Fruit fly (Drosophila melanogaster) whole organism, wandering third instar larva: ENCODE results near the gene Ptp61F.
A peak's percentile ranks its signal among the peaks of the same experiment; 100 is the strongest.

ENCODE experiments used
- Abd-B ChIP-seq: fragments of >200 bp; optimal IDR thresholded peaks from 2 replicates; lab custom pipeline; 2017; ENCODE audit warnings: missing biosample characterization, missing genetic modification characterization
- CG32264 ChIP-seq: fragments of 200-800 bp; sonication (Bioruptor generic); optimal IDR thresholded peaks from 2 replicates; lab custom pipeline; 2016; ENCODE audit warnings: missing biosample characterization, missing genetic modification characterization
- CG9705 ChIP-seq: fragments of 200-800 bp; sonication (Bioruptor generic); optimal IDR thresholded peaks from 2 replicates; lab custom pipeline; 2018; ENCODE audit warnings: missing biosample characterization, mild to moderate bottlenecking, missing genetic modification characterization
- CrebA ChIP-seq: fragments of 200-800 bp; sonication (Bioruptor generic); optimal IDR thresholded peaks from 2 replicates; lab custom pipeline; 2016; ENCODE audit warnings: missing biosample characterization, mild to moderate bottlenecking, missing genetic modification characterization, borderline replicate concordance
- Dfd ChIP-seq: fragments of >200 bp; optimal IDR thresholded peaks from 2 replicates; lab custom pipeline; 2017; ENCODE audit warnings: missing biosample characterization, missing genetic modification characterization
- Dif ChIP-seq: fragments of 200-275, 200-300 bp; sonication (Bioruptor generic); optimal IDR thresholded peaks from 2 replicates; lab custom pipeline; 2018; ENCODE audit warnings: missing biosample characterization, missing genetic modification characterization; ENCODE audit not compliant: partially characterized antibody
- GATAd ChIP-seq: sonication (Bioruptor generic); optimal IDR thresholded peaks from 2 replicates; lab custom pipeline; 2016; ENCODE audit warnings: missing biosample characterization, missing genetic modification characterization
- HLH106 ChIP-seq: fragments of 200-800 bp; optimal IDR thresholded peaks from 3 replicates; lab custom pipeline; 2019; ENCODE audit warnings: missing biosample characterization, mild to moderate bottlenecking, missing genetic modification characterization, moderate library complexity
- Hnf4 ChIP-seq: fragments of 200-800 bp; sonication (Bioruptor generic); optimal IDR thresholded peaks from 2 replicates; lab custom pipeline; 2016; ENCODE audit warnings: missing biosample characterization, mild to moderate bottlenecking, missing genetic modification characterization
- Hr78 ChIP-seq: fragments of >200 bp; optimal IDR thresholded peaks from 2 replicates; lab custom pipeline; 2017; ENCODE audit warnings: missing biosample characterization, missing genetic modification characterization
- Hr83 ChIP-seq: fragments of 200-300 bp; sonication (Bioruptor generic); optimal IDR thresholded peaks from 2 replicates; lab custom pipeline; 2016; ENCODE audit warnings: missing biosample characterization, mild to moderate bottlenecking, missing genetic modification characterization, moderate library complexity; ENCODE audit not compliant: poor library complexity, severe bottlenecking
- Jra ChIP-seq: sonication (Bioruptor generic); optimal IDR thresholded peaks from 2 replicates; lab custom pipeline; 2016; ENCODE audit warnings: missing biosample characterization, missing genetic modification characterization
- Mio ChIP-seq: sonication (Bioruptor generic); optimal IDR thresholded peaks from 2 replicates; lab custom pipeline; 2016; ENCODE audit warnings: missing biosample characterization, missing genetic modification characterization
- Myc ChIP-seq: fragments of >200 bp; optimal IDR thresholded peaks from 2 replicates; lab custom pipeline; 2017
- N ChIP-seq: fragments of >200 bp; optimal IDR thresholded peaks from 2 replicates; lab custom pipeline; 2018; ENCODE audit warnings: missing biosample characterization, missing external identifiers, missing genetic modification characterization
- OdsH ChIP-seq: fragments of 200-800 bp; sonication (Bioruptor generic); optimal IDR thresholded peaks from 2 replicates; lab custom pipeline; 2016; ENCODE audit warnings: missing biosample characterization, mild to moderate bottlenecking, missing genetic modification characterization
- Rel ChIP-seq, 2 experiments: fragments of 200-800 bp; sonication (Bioruptor generic) in 1 of 2; optimal IDR thresholded peaks; 2 replicates in 1 of 2; 3 replicates in 1 of 2; lab custom pipeline; 2016 to 2019; ENCODE audit warnings: mild to moderate bottlenecking in 2 of 2, missing biosample characterization in 2 of 2, missing genetic modification characterization in 2 of 2, moderate library complexity in 1 of 2
- Sp1 ChIP-seq: fragments of 200-800 bp; sonication (Bioruptor generic); optimal IDR thresholded peaks from 3 replicates; lab custom pipeline; 2019; ENCODE audit warnings: missing biosample characterization, mild to moderate bottlenecking, missing genetic modification characterization, moderate library complexity
- Vsx2 ChIP-seq: fragments of 200-300, 225-300 bp; sonication (Bioruptor generic); optimal IDR thresholded peaks from 2 replicates; lab custom pipeline; 2018; ENCODE audit warnings: missing biosample characterization, missing genetic modification characterization; ENCODE audit not compliant: partially characterized antibody
- br ChIP-seq: fragments of 200-800 bp; sonication (Bioruptor generic); optimal IDR thresholded peaks from 2 replicates; lab custom pipeline; 2016; ENCODE audit warnings: missing biosample characterization, missing genetic modification characterization
- brk ChIP-seq: fragments of 200-800 bp; sonication (Bioruptor generic); optimal IDR thresholded peaks from 2 replicates; lab custom pipeline; 2016; ENCODE audit warnings: missing biosample characterization, mild to moderate bottlenecking, missing genetic modification characterization
- dl ChIP-seq, 2 experiments: fragments of 175-275, 200-275 bp in 1 of 2; fragments of 200-275 bp in 1 of 2; sonication (Bioruptor generic); optimal IDR thresholded peaks; lab custom pipeline; 2018; ENCODE audit warnings: mild to moderate bottlenecking in 2 of 2, missing biosample characterization in 2 of 2, missing genetic modification characterization in 2 of 2, moderate library complexity in 2 of 2; ENCODE audit not compliant: partially characterized antibody in 2 of 2, insufficient read depth in 1 of 2
- dmrt93B ChIP-seq: fragments of 200-800 bp; sonication (Bioruptor generic); optimal IDR thresholded peaks from 2 replicates; lab custom pipeline; 2018; ENCODE audit warnings: missing biosample characterization, mild to moderate bottlenecking, missing genetic modification characterization
- dsf ChIP-seq: sonication (Bioruptor generic); optimal IDR thresholded peaks from 2 replicates; lab custom pipeline; 2016; ENCODE audit warnings: missing biosample characterization, missing genetic modification characterization, borderline replicate concordance
- ey ChIP-seq: fragments of 200-800 bp; sonication (Bioruptor generic); optimal IDR thresholded peaks from 2 replicates; lab custom pipeline; 2016; ENCODE audit warnings: missing biosample characterization, missing genetic modification characterization
- foxo ChIP-seq, 2 experiments: fragments of 200-800 bp; sonication (Bioruptor generic); optimal IDR thresholded peaks; 2 replicates in 1 of 2; 3 replicates in 1 of 2; lab custom pipeline; 2016 to 2017; ENCODE audit warnings: missing biosample characterization in 2 of 2, missing genetic modification characterization in 2 of 2
- fru ChIP-seq: fragments of 200-800 bp; sonication (Bioruptor generic); optimal IDR thresholded peaks from 3 replicates; lab custom pipeline; 2016; ENCODE audit warnings: missing biosample characterization, mild to moderate bottlenecking, missing genetic modification characterization
- h ChIP-seq: fragments of 200-800 bp; sonication (Bioruptor generic); optimal IDR thresholded peaks from 3 replicates; lab custom pipeline; 2016; ENCODE audit warnings: missing biosample characterization, mild to moderate bottlenecking, missing genetic modification characterization
- jim ChIP-seq: fragments of 175-275, 200-325 bp; sonication (Bioruptor generic); optimal IDR thresholded peaks from 2 replicates; lab custom pipeline; 2016; ENCODE audit warnings: missing biosample characterization, mild to moderate bottlenecking, missing genetic modification characterization
- lola ChIP-seq: fragments of >200 bp; optimal IDR thresholded peaks from 2 replicates; lab custom pipeline; 2017; ENCODE audit warnings: missing biosample characterization, missing genetic modification characterization
- pan ChIP-seq: fragments of >200 bp; optimal IDR thresholded peaks from 2 replicates; lab custom pipeline; 2017
- psq ChIP-seq: fragments of 200-800 bp; sonication (Bioruptor generic); optimal IDR thresholded peaks from 3 replicates; lab custom pipeline; 2017; ENCODE audit warnings: missing biosample characterization, mild to moderate bottlenecking, missing genetic modification characterization, moderate library complexity
- rgr ChIP-seq: fragments of 200-800 bp; sonication (Bioruptor generic); optimal IDR thresholded peaks from 3 replicates; lab custom pipeline; 2016; ENCODE audit warnings: missing biosample characterization, mild to moderate bottlenecking, missing genetic modification characterization
- sage ChIP-seq: fragments of 200-800 bp; sonication (Bioruptor generic); optimal IDR thresholded peaks from 2 replicates; lab custom pipeline; 2016; ENCODE audit warnings: missing biosample characterization, mild to moderate bottlenecking, missing genetic modification characterization
- sv ChIP-seq: fragments of 200-800 bp; sonication (Bioruptor generic); optimal IDR thresholded peaks from 3 replicates; lab custom pipeline; 2016; ENCODE audit warnings: missing biosample characterization, missing genetic modification characterization
- tai ChIP-seq: sonication (Bioruptor generic); optimal IDR thresholded peaks from 2 replicates; lab custom pipeline; 2016; ENCODE audit warnings: missing biosample characterization, missing genetic modification characterization
- usp ChIP-seq: fragments of >200 bp; optimal IDR thresholded peaks from 2 replicates; lab custom pipeline; 2017; ENCODE audit warnings: missing biosample characterization, missing genetic modification characterization
- woc ChIP-seq: sonication (Bioruptor generic); optimal IDR thresholded peaks from 2 replicates; lab custom pipeline; 2016; ENCODE audit warnings: missing biosample characterization, mild to moderate bottlenecking, missing genetic modification characterization

The Ptp61F gene

DNA sequence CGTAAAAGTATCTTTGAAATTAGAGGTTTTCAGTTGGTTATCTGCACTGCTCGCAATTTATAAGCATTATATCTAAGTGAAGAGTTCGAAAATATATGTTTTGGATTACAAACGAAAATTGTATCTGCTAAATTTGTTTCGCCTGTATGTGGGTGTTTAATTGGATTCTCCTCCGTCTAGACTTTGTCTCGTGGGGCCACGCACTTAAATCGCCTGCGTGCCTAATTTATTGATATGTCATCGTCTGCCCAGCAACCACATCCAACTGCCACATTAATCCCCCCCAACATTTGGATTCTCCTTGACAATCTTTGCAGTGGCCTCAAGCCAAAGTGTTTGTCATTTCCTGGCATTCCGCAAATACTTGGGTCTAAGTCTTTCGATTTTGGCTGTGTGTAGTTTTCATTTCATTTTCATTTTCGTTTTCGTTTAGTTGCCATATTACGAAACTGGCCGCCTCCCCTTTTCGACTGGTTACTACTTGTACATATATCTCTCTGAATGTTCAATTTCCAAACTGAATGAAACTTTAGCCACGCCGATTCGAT lies 96.9 kb downstream of the Ptp61F start:
- no peak for TF ChIP-seq Rel (GFP tag; optimal IDR thresholded peaks at IDR 0.05; lab: Kevin White, UChicago)
- TF ChIP-seq Rel (tag; optimal IDR thresholded peaks at IDR 0.05; lab: Kevin White, UChicago) = no peak
- TF ChIP-seq usp (GFP tag; lab: Kevin White, UChicago) = no peak
- TF ChIP-seq Hnf4 = no peak
- no peak for TF ChIP-seq CrebA (GFP tag; lab: Kevin White, UChicago)
- no peak for TF ChIP-seq Jra (GFP tag; lab: Kevin White, UChicago)
- TF ChIP-seq lola (GFP tag; lab: Kevin White, UChicago) = no peak
- no peak for TF ChIP-seq Sp1
- TF ChIP-seq N (GFP tag; lab: Kevin White, UChicago) = no peak
- TF ChIP-seq dl (GFP tag; optimal IDR thresholded peaks at IDR 0.05; lab: Kevin White, UChicago; ENCODE audit: insufficient read depth in 1 of 2, partially characterized antibody in 2 of 2) = no peak
- no peak for TF ChIP-seq Hr83
- no peak for TF ChIP-seq OdsH (GFP tag; lab: Kevin White, UChicago)
- TF ChIP-seq Hr78 (GFP tag; lab: Kevin White, UChicago) = no peak
- TF ChIP-seq sv (GFP tag; lab: Kevin White, UChicago) = no peak
- TF ChIP-seq psq = no peak
- TF ChIP-seq HLH106 (tag; lab: Kevin White, UChicago) = no peak
- TF ChIP-seq pan (lab: Kevin White, UChicago) = no peak

DNA sequence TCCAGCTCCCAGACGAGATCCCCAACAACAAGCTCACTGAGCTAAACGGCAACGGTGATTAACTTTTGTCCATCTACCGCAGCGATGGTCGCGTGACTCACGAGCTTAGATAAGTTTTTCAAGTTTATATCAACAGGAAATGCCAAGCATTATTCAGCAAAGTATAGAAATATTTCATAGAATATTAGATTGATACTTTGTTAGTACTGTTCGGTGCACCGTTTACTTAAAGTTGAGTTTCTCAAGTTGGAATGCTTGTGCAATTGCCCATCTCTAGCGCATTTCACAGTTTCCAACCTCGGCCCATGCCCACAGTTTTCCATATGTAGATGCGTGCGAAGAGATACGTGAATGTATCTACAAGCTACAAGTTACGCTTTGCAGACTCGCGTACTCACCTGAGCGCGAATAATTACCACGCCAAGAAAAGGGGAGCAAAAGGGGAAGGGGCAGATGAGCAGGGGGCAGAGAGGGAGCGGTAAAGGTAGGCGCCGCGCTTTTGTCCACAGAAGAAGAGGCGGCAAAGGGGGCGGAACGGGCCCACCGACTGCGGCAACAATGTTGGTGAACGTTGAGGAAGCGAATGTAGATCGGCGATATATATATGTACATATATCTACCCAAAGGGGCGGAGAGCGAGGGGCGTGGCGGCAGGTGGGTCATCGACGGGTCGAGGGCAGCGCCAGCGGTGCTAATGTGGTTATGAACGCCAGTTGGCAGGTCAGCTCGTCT lies 98.9 kb downstream of the Ptp61F start:
- TF ChIP-seq h (GFP tag; lab: Kevin White, UChicago) (peak; percentile 15), Hr78 (GFP tag; lab: Kevin White, UChicago) (no peak), sv (GFP tag; lab: Kevin White, UChicago) (peak; percentile 1), Hr83 (no peak), Hnf4 (no peak), Jra (GFP tag; lab: Kevin White, UChicago) (no peak)

DNA sequence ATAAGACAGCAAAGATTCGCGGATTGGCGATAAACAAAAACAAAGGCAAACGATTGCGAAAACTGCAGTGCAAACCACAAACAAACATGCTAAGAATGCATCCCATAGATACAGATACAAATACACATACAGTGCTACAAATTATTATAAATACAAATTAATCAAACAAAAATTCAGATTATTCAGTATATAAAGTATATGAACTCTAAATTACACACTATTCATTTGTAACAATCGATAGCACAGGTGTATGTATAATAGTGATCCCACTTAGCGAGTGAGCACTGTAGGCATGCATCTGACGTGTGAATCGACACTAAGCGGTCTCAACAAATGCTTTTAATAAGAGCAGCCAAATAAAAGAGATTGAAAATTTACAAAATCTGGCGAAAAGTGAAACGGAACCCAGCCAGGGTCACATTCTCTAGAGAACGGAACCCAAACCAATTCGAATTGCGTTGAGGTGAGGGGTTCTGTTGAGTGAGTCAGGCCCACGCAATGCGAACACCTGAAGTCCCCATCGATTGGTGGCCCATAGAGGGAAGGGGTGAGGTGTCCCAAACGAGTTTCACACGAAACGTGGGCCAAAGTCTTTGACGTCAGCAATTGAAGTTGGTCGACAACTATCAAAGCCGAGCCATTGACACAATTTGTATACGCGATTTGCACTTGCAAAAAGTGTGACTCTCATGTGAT lies 100.5 kb downstream of the Ptp61F start:
- TF ChIP-seq HLH106 (tag; lab: Kevin White, UChicago) = peak; percentile 68
- TF ChIP-seq pan (lab: Kevin White, UChicago) = no peak
- peak; percentile 58 for TF ChIP-seq rgr (GFP tag; lab: Kevin White, UChicago)
- no peak for TF ChIP-seq usp (GFP tag; lab: Kevin White, UChicago)
- TF ChIP-seq Hr83 = no peak
- TF ChIP-seq Abd-B (GFP tag; lab: Kevin White, UChicago) = no peak
- TF ChIP-seq Rel (GFP tag; optimal IDR thresholded peaks at IDR 0.05; lab: Kevin White, UChicago) = no peak
- TF ChIP-seq Rel (tag; optimal IDR thresholded peaks at IDR 0.05; lab: Kevin White, UChicago) = no peak
- TF ChIP-seq Vsx2 (GFP tag; lab: Kevin White, UChicago) = no peak
- peak in 1 of 2 experiments; percentile 55 for TF ChIP-seq foxo (GFP tag; optimal IDR thresholded peaks at IDR 0.05; lab: Kevin White, UChicago)
- TF ChIP-seq OdsH (GFP tag; lab: Kevin White, UChicago) = peak; percentile 63
- TF ChIP-seq dl (GFP tag; optimal IDR thresholded peaks at IDR 0.05; lab: Kevin White, UChicago; ENCODE audit: insufficient read depth in 1 of 2, partially characterized antibody in 2 of 2) = no peak
- no peak for TF ChIP-seq sage (GFP tag; lab: Kevin White, UChicago)
- no peak for TF ChIP-seq Hr78 (GFP tag; lab: Kevin White, UChicago)
- peak; percentile 37 for TF ChIP-seq fru (GFP tag; lab: Kevin White, UChicago)
- TF ChIP-seq CG32264 (GFP tag; lab: Kevin White, UChicago) = no peak
- TF ChIP-seq Hnf4 = peak; percentile 5
- TF ChIP-seq sv (GFP tag; lab: Kevin White, UChicago) = no peak
- TF ChIP-seq ey = peak; percentile 42
- no peak for TF ChIP-seq jim (GFP tag; lab: Kevin White, UChicago)
- no peak for TF ChIP-seq Jra (GFP tag; lab: Kevin White, UChicago)
- peak; percentile 80 for TF ChIP-seq psq
- no peak for TF ChIP-seq GATAd (GFP tag; lab: Kevin White, UChicago)
- TF ChIP-seq tai = no peak
- no peak for TF ChIP-seq CG9705
- no peak for TF ChIP-seq N (GFP tag; lab: Kevin White, UChicago)
- no peak for TF ChIP-seq lola (GFP tag; lab: Kevin White, UChicago)
- TF ChIP-seq Myc (lab: Kevin White, UChicago) = no peak
- peak; percentile 19 for TF ChIP-seq woc (GFP tag; lab: Kevin White, UChicago)
- no peak for TF ChIP-seq brk (GFP tag; lab: Kevin White, UChicago)
- TF ChIP-seq Dfd = no peak
- TF ChIP-seq dsf (GFP tag; lab: Kevin White, UChicago) = no peak
- peak; percentile 70 for TF ChIP-seq h (GFP tag; lab: Kevin White, UChicago)
- no peak for TF ChIP-seq CrebA (GFP tag; lab: Kevin White, UChicago)
- peak; percentile 47 for TF ChIP-seq Sp1
- TF ChIP-seq dmrt93B = no peak
- TF ChIP-seq Mio (GFP tag; lab: Kevin White, UChicago) = no peak
- no peak for TF ChIP-seq Dif (GFP tag; lab: Kevin White, UChicago)
- no peak for TF ChIP-seq br (GFP tag; lab: Kevin White, UChicago)
